Worm (Caenorhabditis elegans): ENCODE data around the gene pqn-89.

ce11 chrIV:6471216-6471615 lies 35.3 kb upstream of the pqn-89 start, which contains the start of gene tmed-13:
- no peak for TF ChIP-seq ama-1 (optimal IDR thresholded peaks at IDR 0.05)
- no peak for TF ChIP-seq scrt-1 (GFP tag; IDR thresholded peaks at IDR 0.05)
- TF ChIP-seq sea-1 (GFP tag; conservative IDR thresholded peaks at IDR 0.05), result no peak
